Fruit fly (Drosophila melanogaster) whole organism, prepupa: Measurements from ENCODE around the gene CG32147.

Experiments
- CG10631 ChIP-seq: fragments of 200-800 bp; sonication (Bioruptor generic); optimal IDR thresholded peaks from 2 replicates; lab custom pipeline; 2016; ENCODE audit warnings: missing biosample characterization, missing genetic modification characterization
- CG10669 ChIP-seq: fragments of 200-800 bp; sonication (Bioruptor generic); optimal IDR thresholded peaks from 3 replicates; lab custom pipeline; 2018; ENCODE audit warnings: missing biosample characterization, mild to moderate bottlenecking, missing genetic modification characterization, moderate library complexity
- CG11294 ChIP-seq: fragments of 200-800 bp; sonication (Bioruptor generic); IDR thresholded peaks from 2 replicates; pipeline ENCODE4 v1.3.6; 2022; ENCODE audit warnings: missing biosample characterization, missing genetic modification characterization
- CG11762 ChIP-seq: fragments of 200-800 bp; sonication (Bioruptor generic); optimal IDR thresholded peaks from 3 replicates; lab custom pipeline; 2016; ENCODE audit warnings: missing biosample characterization, missing genetic modification characterization; ENCODE audit not compliant: insufficient read depth
- CG15336 ChIP-seq: fragments of 200-800 bp; sonication (Bioruptor generic); IDR thresholded peaks from 2 replicates; pipeline ENCODE4 v1.3.6; 2022; ENCODE audit warnings: missing biosample characterization, missing genetic modification characterization
- CG3032 ChIP-seq: fragments of 200-800 bp; optimal IDR thresholded peaks from 2 replicates; lab custom pipeline; 2019; ENCODE audit warnings: missing biosample characterization, mild to moderate bottlenecking, missing genetic modification characterization, moderate library complexity
- CG32006 ChIP-seq: fragments of 200-800 bp; sonication (Bioruptor generic); optimal IDR thresholded peaks from 3 replicates; lab custom pipeline; 2017; ENCODE audit warnings: missing biosample characterization, mild to moderate bottlenecking, missing genetic modification characterization
- CG34406 ChIP-seq: fragments of 200-800 bp; sonication (Bioruptor generic); optimal IDR thresholded peaks from 3 replicates; lab custom pipeline; 2016; ENCODE audit warnings: missing biosample characterization, missing genetic modification characterization
- CG3919 ChIP-seq: fragments of 200-800 bp; sonication (Bioruptor generic); optimal IDR thresholded peaks from 3 replicates; lab custom pipeline; 2016; ENCODE audit warnings: missing biosample characterization, missing genetic modification characterization
- CG4318 ChIP-seq: fragments of 200-800 bp; sonication (Bioruptor generic); optimal IDR thresholded peaks from 3 replicates; lab custom pipeline; 2017; ENCODE audit warnings: missing biosample characterization, mild to moderate bottlenecking, missing genetic modification characterization
- CG6163 ChIP-seq: fragments of 200-800 bp; sonication (Bioruptor generic); IDR thresholded peaks from 3 replicates; pipeline ENCODE4 v1.3.6; 2022; ENCODE audit warnings: missing biosample characterization, missing genetic modification characterization
- CG6276 ChIP-seq: fragments of 200-800 bp; sonication (Bioruptor generic); optimal IDR thresholded peaks from 2 replicates; lab custom pipeline; 2017; ENCODE audit warnings: missing biosample characterization, mild to moderate bottlenecking, missing genetic modification characterization
- CG6792 ChIP-seq: fragments of 200-800 bp; sonication (Bioruptor generic); optimal IDR thresholded peaks from 3 replicates; lab custom pipeline; 2016; ENCODE audit warnings: missing biosample characterization, missing genetic modification characterization
- CG6808 ChIP-seq: fragments of 200-800 bp; sonication (Bioruptor generic); optimal IDR thresholded peaks from 3 replicates; lab custom pipeline; 2017; ENCODE audit warnings: missing biosample characterization, missing genetic modification characterization, mild to moderate bottlenecking, moderate library complexity, missing genetic modification reagents
- CG6854 ChIP-seq: fragments of 200-800 bp; sonication (Bioruptor generic); optimal IDR thresholded peaks from 2 replicates; lab custom pipeline; 2017; ENCODE audit warnings: missing biosample characterization, mild to moderate bottlenecking, missing genetic modification characterization
- CG8119 ChIP-seq: fragments of 200-800 bp; sonication (Bioruptor generic); IDR thresholded peaks from 3 replicates; pipeline ENCODE4 v1.3.6; 2022; ENCODE audit warnings: missing biosample characterization, missing genetic modification characterization
- CG8319 ChIP-seq: fragments of 200-800 bp; sonication (Bioruptor generic); optimal IDR thresholded peaks from 3 replicates; lab custom pipeline; 2016; ENCODE audit warnings: missing biosample characterization, missing genetic modification characterization
- Eip75B ChIP-seq: fragments of 200-800 bp; sonication (Bioruptor generic); optimal IDR thresholded peaks from 3 replicates; lab custom pipeline; 2016; ENCODE audit warnings: missing biosample characterization, missing genetic modification characterization
- Eip78C ChIP-seq: fragments of 200-800 bp; sonication (Bioruptor generic); peaks from one replicate; lab custom pipeline; 2016; ENCODE audit warnings: missing biosample characterization, missing genetic modification characterization
- Ets96B ChIP-seq: fragments of 200-800 bp; optimal IDR thresholded peaks from 2 replicates; lab custom pipeline; 2019; ENCODE audit warnings: missing biosample characterization, mild to moderate bottlenecking, missing genetic modification characterization, moderate library complexity
- Hr38 ChIP-seq: sonication (Bioruptor generic); optimal IDR thresholded peaks from 2 replicates; lab custom pipeline; 2016; ENCODE audit warnings: missing biosample characterization, missing genetic modification characterization
- Hr4 ChIP-seq: fragments of 200-800 bp; sonication (Bioruptor generic); optimal IDR thresholded peaks from 3 replicates; lab custom pipeline; 2016; ENCODE audit warnings: missing biosample characterization, missing genetic modification characterization
- Lpt ChIP-seq: fragments of 200-800 bp; sonication (Bioruptor generic); optimal IDR thresholded peaks from 3 replicates; lab custom pipeline; 2016; ENCODE audit warnings: missing biosample characterization, missing genetic modification characterization
- OdsH ChIP-seq: fragments of 200-800 bp; sonication (Bioruptor generic); optimal IDR thresholded peaks from 3 replicates; lab custom pipeline; 2016; ENCODE audit warnings: missing biosample characterization, missing genetic modification characterization
- Smox ChIP-seq: fragments of 200-800 bp; sonication (Bioruptor generic); optimal IDR thresholded peaks from 3 replicates; lab custom pipeline; 2016; ENCODE audit warnings: missing biosample characterization, missing genetic modification characterization
- Sox102F ChIP-seq: fragments of 200-800 bp; sonication (Bioruptor generic); optimal IDR thresholded peaks from 2 replicates; lab custom pipeline; 2016; ENCODE audit warnings: missing biosample characterization, mild to moderate bottlenecking, missing genetic modification characterization
- Sox14 ChIP-seq: fragments of 200-800 bp; sonication (Bioruptor generic); optimal IDR thresholded peaks from 3 replicates; lab custom pipeline; 2016; ENCODE audit warnings: missing biosample characterization, missing genetic modification characterization
- acj6 ChIP-seq: fragments of 200-800 bp; sonication (Bioruptor generic); optimal IDR thresholded peaks from 3 replicates; lab custom pipeline; 2016; ENCODE audit warnings: missing biosample characterization, missing genetic modification characterization
- dsx ChIP-seq: fragments of 200-800 bp; optimal IDR thresholded peaks from 3 replicates; lab custom pipeline; 2019; ENCODE audit warnings: missing biosample characterization, mild to moderate bottlenecking, missing genetic modification characterization, moderate library complexity; ENCODE audit not compliant: poor library complexity, severe bottlenecking
- esn ChIP-seq: fragments of 200-800 bp; sonication (Bioruptor generic); optimal IDR thresholded peaks from 2 replicates; lab custom pipeline; 2016; ENCODE audit warnings: missing biosample characterization, mild to moderate bottlenecking, missing genetic modification characterization, moderate library complexity
- fd59A ChIP-seq: fragments of 200-800 bp; sonication (Bioruptor generic); optimal IDR thresholded peaks from 2 replicates; lab custom pipeline; 2017; ENCODE audit warnings: missing biosample characterization, mild to moderate bottlenecking, missing genetic modification characterization, missing genetic modification reagents
- fd85E ChIP-seq: fragments of 200-800 bp; sonication (Bioruptor generic); optimal IDR thresholded peaks from 3 replicates; lab custom pipeline; 2016; ENCODE audit warnings: missing biosample characterization, missing genetic modification characterization
- fkh ChIP-seq: fragments of 200-800 bp; sonication (Bioruptor generic); optimal IDR thresholded peaks from 3 replicates; lab custom pipeline; 2017; ENCODE audit warnings: missing biosample characterization, mild to moderate bottlenecking, missing genetic modification characterization, moderate library complexity
- lz ChIP-seq: fragments of 200-800 bp; sonication (Bioruptor generic); optimal IDR thresholded peaks from 3 replicates; lab custom pipeline; 2016; ENCODE audit warnings: missing biosample characterization, missing genetic modification characterization
- pdm3 ChIP-seq: fragments of 200-800 bp; sonication (Bioruptor generic); optimal IDR thresholded peaks from 3 replicates; lab custom pipeline; 2016; ENCODE audit warnings: missing biosample characterization, missing genetic modification characterization
- salr ChIP-seq, 2 experiments: fragments of 200-800 bp; sonication (Bioruptor generic); optimal IDR thresholded peaks; 3 replicates each; lab custom pipeline; 2016 to 2018; ENCODE audit warnings: missing biosample characterization in 2 of 2, missing genetic modification characterization in 2 of 2, mild to moderate bottlenecking in 1 of 2
- spab ChIP-seq: fragments of 200-800 bp; sonication (Bioruptor generic); optimal IDR thresholded peaks from 2 replicates; lab custom pipeline; 2017; ENCODE audit warnings: missing biosample characterization, mild to moderate bottlenecking, missing genetic modification characterization, missing genetic modification reagents
- svp ChIP-seq: fragments of 200-800 bp; sonication (Bioruptor generic); peaks from one replicate; lab custom pipeline; 2016; ENCODE audit warnings: missing biosample characterization, missing genetic modification characterization
- topi ChIP-seq: fragments of 200-800 bp; sonication (Bioruptor generic); optimal IDR thresholded peaks from 3 replicates; lab custom pipeline; 2016; ENCODE audit warnings: missing biosample characterization, missing genetic modification characterization

The CG32147 gene

dm6 chr3L:15098659-15099512, 45.0 kb downstream of the CG32147 start (continued):
- TF ChIP-seq CG34406 (GFP tag; lab: Kevin White, UChicago) (peak; percentile 71), fd85E (GFP tag; lab: Kevin White, UChicago) (peak; percentile 55), CG6163 (GFP tag; lab: Robert Waterston, UW) (no peak; the same call in 1 of the 3 replicates), Smox (GFP tag; lab: Kevin White, UChicago) (peak; percentile 26), spab (GFP tag; lab: Kevin White, UChicago) (peak; percentile 77), esn (GFP tag; lab: Kevin White, UChicago) (peak; percentile 64), salr (GFP tag; optimal IDR thresholded peaks at IDR 0.05; lab: Kevin White, UChicago) (peak in 1 of 2 experiments; percentile 84), Hr4 (GFP tag; lab: Kevin White, UChicago) (peak; percentile 43), CG6854 (GFP tag; lab: Kevin White, UChicago) (peak; percentile 23), CG6792 (GFP tag; lab: Kevin White, UChicago) (peak; percentile 69), CG4318 (GFP tag; lab: Kevin White, UChicago) (peak; percentile 74), Eip78C (GFP tag; lab: Kevin White, UChicago) (peak; percentile 90), fd59A (no peak), CG32006 (peak; percentile 86), Ets96B (tag; lab: Kevin White, UChicago) (peak; percentile 74), CG11294 (GFP tag; lab: Robert Waterston, UW) (peak; percentile 67), Eip75B (GFP tag; lab: Kevin White, UChicago) (peak; percentile 81), fkh (GFP tag; lab: Kevin White, UChicago) (peak; percentile 95), acj6 (GFP tag; lab: Kevin White, UChicago) (peak; percentile 63), CG3032 (tag; lab: Kevin White, UChicago) (peak; percentile 88), CG10669 (GFP tag; lab: Kevin White, UChicago) (peak; percentile 79), Sox102F (GFP tag; lab: Kevin White, UChicago) (peak; percentile 3), Hr38 (no peak), Lpt (GFP tag; lab: Kevin White, UChicago) (peak; percentile 90), CG8319 (GFP tag; lab: Kevin White, UChicago) (peak; percentile 62), CG8119 (GFP tag; lab: Robert Waterston, UW) (peak; percentile 96), OdsH (GFP tag; lab: Kevin White, UChicago) (peak; percentile 70)

- no peak for TF ChIP-seq CG4318 (GFP tag; lab: Kevin White, UChicago)
- no peak for TF ChIP-seq Eip75B (GFP tag; lab: Kevin White, UChicago)
- peak; percentile 29 for TF ChIP-seq CG10631 (GFP tag; lab: Kevin White, UChicago)
- peak; percentile 30 for TF ChIP-seq lz
- TF ChIP-seq CG34406 (GFP tag; lab: Kevin White, UChicago) = no peak
- peak; percentile 63 for TF ChIP-seq fkh (GFP tag; lab: Kevin White, UChicago)
- 0 out of 2 replicates have a peak, but pooled peaks have one; percentile 18 for TF ChIP-seq CG15336 (GFP tag; lab: Robert Waterston, UW)
- no peak for TF ChIP-seq CG6276 (GFP tag; lab: Kevin White, UChicago)
- TF ChIP-seq Ets96B (tag; lab: Kevin White, UChicago) = no peak
- TF ChIP-seq esn (GFP tag; lab: Kevin White, UChicago) = peak; percentile 37
- TF ChIP-seq salr (GFP tag; optimal IDR thresholded peaks at IDR 0.05; lab: Kevin White, UChicago) = no peak
- no peak for TF ChIP-seq CG6808 (GFP tag; lab: Kevin White, UChicago)
- TF ChIP-seq dsx (GFP tag; lab: Kevin White, UChicago) = no peak
- peak; percentile 6 for TF ChIP-seq pdm3 (GFP tag; lab: Kevin White, UChicago)
- no peak for TF ChIP-seq CG11762 (GFP tag; lab: Kevin White, UChicago)
- TF ChIP-seq svp (GFP tag; lab: Kevin White, UChicago) = no peak
- peak; percentile 18 for TF ChIP-seq CG6854 (GFP tag; lab: Kevin White, UChicago)
- peak; percentile 8 for TF ChIP-seq Sox14 (GFP tag; lab: Kevin White, UChicago)
- no peak for TF ChIP-seq CG3919
- peak; percentile 18 for TF ChIP-seq topi (GFP tag; lab: Kevin White, UChicago)
- TF ChIP-seq CG6163 (GFP tag; lab: Robert Waterston, UW) = no peak
- TF ChIP-seq Eip78C (GFP tag; lab: Kevin White, UChicago) = peak; percentile 34
- TF ChIP-seq, all 60 proteins: peak for 10
Measured at dm6 chr3L:15097878-15098520, 45.9 kb downstream of the CG32147 start, which contains the start of gene Ctps. TSS of gene Ctps (plus strand) at chr3L:15097914.
